Worm (Caenorhabditis elegans): ENCODE results near the gene gldi-2.
A peak's percentile ranks its signal among the peaks of the same experiment; 100 is the strongest.
"Not testable (repeated sequence)": the region's sequence is repeated elsewhere in the genome, so short reads cannot be mapped to it uniquely, and the experiment has no call there.

gldi-2 gene

ce11 chrII:6764734-6765133, 18.5 kb upstream of the gldi-2 start, which contains the start of gene nlp-50:
TSS of gene nlp-50 (plus strand) at chrII:6765034.
- TF ChIP-seq ama-1 (optimal IDR thresholded peaks at IDR 0.05) (no peak), hlh-30 (tag; optimal IDR thresholded peaks at IDR 0.05; ENCODE audit: insufficient read depth) (no peak)

- no peak for TF ChIP-seq mdl-1 (tag; optimal IDR thresholded peaks at IDR 0.05)
- no peak for TF ChIP-seq zfp-2 (tag; optimal IDR thresholded peaks at IDR 0.05)
- TF ChIP-seq hmg-1.1 (GFP tag; IDR thresholded peaks at IDR 0.05), result no peak
- TF ChIP-seq mdt-29 (GFP tag; IDR thresholded peaks at IDR 0.05), result no peak
- no peak for TF ChIP-seq vab-7 (GFP tag; IDR thresholded peaks at IDR 0.05)
- TF ChIP-seq jun-1 (tag; optimal IDR thresholded peaks at IDR 0.05), result no peak
- no peak for TF ChIP-seq F26F4.8 (GFP tag; conservative IDR thresholded peaks at IDR 0.05)
- TF ChIP-seq F44E2.7 (GFP tag; IDR thresholded peaks at IDR 0.05), result no peak
- no peak for TF ChIP-seq F37D6.2 (tag; optimal IDR thresholded peaks at IDR 0.05)
- peak; percentile 42 for TF ChIP-seq pqm-1 (tag; optimal IDR thresholded peaks at IDR 0.05)
- no peak for TF ChIP-seq hlh-11 (tag; optimal IDR thresholded peaks at IDR 0.05)
- TF ChIP-seq T26A8.4 (GFP tag; IDR thresholded peaks at IDR 0.05), result no peak
- TF ChIP-seq ctbp-1 (GFP tag; IDR thresholded peaks at IDR 0.05), result no peak
- 0 out of 2 replicates have a peak, but pooled peaks have one; percentile 6 for TF ChIP-seq dmd-6 (GFP tag; IDR thresholded peaks at IDR 0.05)
- no peak for TF ChIP-seq ceh-20 (GFP tag; IDR thresholded peaks at IDR 0.05)
Measured at ce11 chrII:6768014-6768413, 15.2 kb upstream of the gldi-2 start, which contains the start of gene F41G3.18. TSS of gene F41G3.18 (plus strand) at chrII:6768314.

ce11 chrII:6770030-6770429, 13.2 kb upstream of the gldi-2 start:
- TF ChIP-seq unc-62 (GFP tag; optimal IDR thresholded peaks at IDR 0.05 in 1 of 2) (peak in 1 of 2 experiments; percentile 95), unc-62 (tag; optimal IDR thresholded peaks at IDR 0.05) (no peak), mdl-1 (tag; optimal IDR thresholded peaks at IDR 0.05) (no peak)

ce11 chrII:6772482-6772881, 10.7 kb upstream of the gldi-2 start:
- TF ChIP-seq D1046.2 (GFP tag; IDR thresholded peaks at IDR 0.05) (no peak), fkh-10 (GFP tag; optimal IDR thresholded peaks at IDR 0.05) (peak; percentile 55), aha-1 (tag) (peak; percentile 3), aly-2 (tag; optimal IDR thresholded peaks at IDR 0.05) (no peak)

ce11 chrII:6775076-6775475, 8.2 kb upstream of the gldi-2 start, which contains the start of gene agr-1:
TSS of gene agr-1 (minus strand) at chrII:6775176.
- not testable (repeated sequence) for TF ChIP-seq nhr-25 (tag; optimal IDR thresholded peaks at IDR 0.05; ENCODE audit: borderline replicate concordance, insufficient read depth); mdt-29 (GFP tag; IDR thresholded peaks at IDR 0.05); nhr-76 (tag; optimal IDR thresholded peaks at IDR 0.05)

ce11 chrII:6776418-6777034, 6.7 kb upstream of the gldi-2 start, which contains the start of gene ssup-72:
TSS of gene ssup-72 (plus strand) at chrII:6776598.
- peak; percentile 5 for TF ChIP-seq aha-1 (tag)
- peak; percentile 88 for TF ChIP-seq dpl-1 (GFP tag; optimal IDR thresholded peaks at IDR 0.05)
- TF ChIP-seq mep-1 (tag; optimal IDR thresholded peaks at IDR 0.05), result peak; percentile 65
- TF ChIP-seq dmd-9 (GFP tag; IDR thresholded peaks at IDR 0.05), result no peak
- TF ChIP-seq tag-97 (GFP tag; IDR thresholded peaks at IDR 0.05), result no peak
- TF ChIP-seq unc-130 (GFP tag; optimal IDR thresholded peaks at IDR 0.05), result peak; percentile 75
- peak; percentile 43; the same call in 1 of the 2 replicates for TF ChIP-seq ZK337.2 (GFP tag; IDR thresholded peaks at IDR 0.05)
- peak; percentile 49 for TF ChIP-seq rbr-2 (tag; optimal IDR thresholded peaks at IDR 0.05)
- no peak for TF ChIP-seq lin-39 (tag; optimal IDR thresholded peaks at IDR 0.05)
- peak; percentile 36 for TF ChIP-seq nhr-48 (tag; optimal IDR thresholded peaks at IDR 0.05)
- TF ChIP-seq mdl-1 (tag; optimal IDR thresholded peaks at IDR 0.05), result peak in 1 of 2 experiments; percentile 32
- TF ChIP-seq dve-1 (tag; optimal IDR thresholded peaks at IDR 0.05; ENCODE audit: insufficient read depth), result peak; percentile 39
- 0 out of 2 replicates have a peak, but pooled peaks have one; percentile 12 for TF ChIP-seq ceh-44 (GFP tag; IDR thresholded peaks at IDR 0.05)
- peak; percentile 60 for TF ChIP-seq T20F7.1 (GFP tag; optimal IDR thresholded peaks at IDR 0.05)
- peak in 1 of 2 experiments; percentile 77 for TF ChIP-seq hif-1 (tag; optimal IDR thresholded peaks at IDR 0.05)
- 0 out of 2 replicates have a peak, but pooled peaks have one; percentile 34 for TF ChIP-seq hmg-1.1 (GFP tag; IDR thresholded peaks at IDR 0.05)
- TF ChIP-seq hlh-11 (tag; optimal IDR thresholded peaks at IDR 0.05), result peak; percentile 6
- peak; percentile 2 for TF ChIP-seq nhr-28 (tag; optimal IDR thresholded peaks at IDR 0.05)
- no peak for TF ChIP-seq daf-16 (GFP tag; optimal IDR thresholded peaks at IDR 0.05)
- peak; percentile 32 for TF ChIP-seq daf-16 (tag; optimal IDR thresholded peaks at IDR 0.05)
